Worm (Caenorhabditis elegans) whole organism, dauer: Measurements from ENCODE around the gene cdh-9.

Experiments used
- unc-62 ChIP-seq: sonication (generic microtip); optimal IDR thresholded peaks from 2 replicates; lab custom pipeline; 2017; ENCODE audit warnings: missing biosample characterization, missing genetic modification reagents, missing genetic modification characterization

The cdh-9 gene

DNA sequence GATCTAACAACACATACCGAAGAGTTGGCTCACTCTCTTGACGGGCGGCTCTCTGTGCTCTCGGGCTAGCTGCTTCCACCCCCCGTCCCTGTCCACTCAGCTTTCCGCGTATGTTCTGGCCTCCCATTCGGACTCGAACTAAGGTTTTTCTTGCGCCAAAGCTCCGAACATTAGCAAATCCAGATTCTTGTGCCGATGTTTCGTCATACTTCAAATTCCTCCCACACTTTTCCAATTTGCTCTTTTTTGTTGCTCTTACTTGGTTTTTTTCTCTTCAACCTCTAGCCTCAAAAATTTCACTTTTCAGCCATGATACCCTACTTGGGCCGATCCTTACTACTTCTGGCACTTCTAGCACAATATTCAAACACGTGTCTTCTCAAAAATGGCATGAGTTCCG is at the start of gene cdh-9:
Gene cdh-9, plus strand, starts transcription at position 301 of the 400 bp plus-strand sequence.
- TF ChIP-seq unc-62 (GFP tag; lab: Kevin White, UChicago) = no peak

ce11 chrX:16545641-16546040 is 49.4 kb upstream of the cdh-9 start:
- no peak for TF ChIP-seq unc-62 (GFP tag; lab: Kevin White, UChicago)

ce11 chrX:16546135-16546534 is 48.9 kb upstream of the cdh-9 start:
- TF ChIP-seq unc-62 (GFP tag; lab: Kevin White, UChicago) = no peak

DNA sequence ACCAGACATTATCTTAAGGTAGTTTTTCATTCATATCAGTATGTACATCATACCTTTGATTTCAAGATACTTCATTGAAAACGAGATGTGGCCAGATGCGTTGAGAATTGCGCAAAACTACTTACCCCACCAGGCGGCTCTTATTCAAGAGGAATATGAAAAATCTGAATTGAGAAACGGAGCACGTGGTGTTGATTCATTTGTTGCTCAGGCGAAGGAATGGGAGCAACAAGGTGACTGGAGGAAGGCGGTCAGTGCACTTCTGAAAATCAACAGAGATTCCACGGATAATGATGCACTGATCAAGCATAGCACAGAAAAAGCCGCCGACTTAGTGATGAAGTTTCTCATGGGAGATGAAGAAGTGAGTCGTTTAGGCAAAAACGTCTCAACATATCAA is 46.7 kb upstream of the cdh-9 start:
- TF ChIP-seq unc-62 (GFP tag; lab: Kevin White, UChicago) = no peak

ce11 chrX:16550551-16550950 is 44.5 kb upstream of the cdh-9 start:
- TF ChIP-seq unc-62 (GFP tag; lab: Kevin White, UChicago) = no peak

DNA sequence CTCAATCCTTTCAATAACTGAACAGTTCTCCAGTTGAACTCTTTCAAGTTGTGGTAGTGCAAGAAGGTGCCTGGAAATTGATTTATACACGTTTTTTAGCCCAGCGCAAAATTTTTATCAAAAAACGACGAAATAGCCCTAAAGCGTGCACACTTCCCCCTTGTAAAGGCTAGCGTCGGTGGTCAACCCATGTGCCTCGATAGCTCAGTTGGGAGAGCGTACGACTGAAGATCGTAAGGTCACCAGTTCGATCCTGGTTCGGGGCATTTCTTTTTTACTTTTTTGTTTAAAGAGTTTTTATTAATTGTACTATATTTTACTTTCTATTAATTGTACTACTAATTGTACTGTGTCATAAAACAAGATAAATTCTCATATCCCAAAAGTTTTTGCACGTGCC is 43.7 kb upstream of the cdh-9 start:
- TF ChIP-seq unc-62 (GFP tag; lab: Kevin White, UChicago) = no peak

ce11 chrX:16553845-16554426 is 41.1 kb upstream of the cdh-9 start, which contains the start of gene K08B5.2:
Gene K08B5.2, minus strand, starts transcription at chrX:16553887.
- TF ChIP-seq unc-62 (GFP tag; lab: Kevin White, UChicago) = no peak

ce11 chrX:16555726-16556125 is 39.3 kb upstream of the cdh-9 start:
- TF ChIP-seq unc-62 (GFP tag; lab: Kevin White, UChicago) = no peak

ce11 chrX:16558117-16558516 is 36.9 kb upstream of the cdh-9 start, which contains the start of gene K08B5.1:
Gene K08B5.1, plus strand, starts transcription at chrX:16558434.
- TF ChIP-seq unc-62 (GFP tag; lab: Kevin White, UChicago) = no peak

DNA sequence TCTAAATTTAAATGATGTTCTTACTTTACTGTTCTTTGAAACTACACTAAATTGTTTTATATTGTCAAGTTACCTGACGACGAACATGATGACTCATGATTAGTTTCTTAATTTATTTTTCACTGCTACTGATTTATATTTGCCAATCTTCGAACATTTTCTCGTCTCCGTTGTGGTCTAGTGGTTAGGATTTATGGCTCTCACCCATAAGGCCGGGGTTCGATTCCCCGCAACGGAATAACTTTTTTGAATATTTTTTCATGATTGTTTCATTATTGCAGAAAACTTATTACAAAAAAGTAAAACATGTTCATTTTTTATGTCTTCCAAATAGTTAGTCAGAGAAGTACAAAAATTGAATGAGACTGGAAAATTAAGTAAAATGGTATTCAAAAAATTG is 36.3 kb upstream of the cdh-9 start:
- TF ChIP-seq unc-62 (GFP tag; lab: Kevin White, UChicago) = no peak

DNA sequence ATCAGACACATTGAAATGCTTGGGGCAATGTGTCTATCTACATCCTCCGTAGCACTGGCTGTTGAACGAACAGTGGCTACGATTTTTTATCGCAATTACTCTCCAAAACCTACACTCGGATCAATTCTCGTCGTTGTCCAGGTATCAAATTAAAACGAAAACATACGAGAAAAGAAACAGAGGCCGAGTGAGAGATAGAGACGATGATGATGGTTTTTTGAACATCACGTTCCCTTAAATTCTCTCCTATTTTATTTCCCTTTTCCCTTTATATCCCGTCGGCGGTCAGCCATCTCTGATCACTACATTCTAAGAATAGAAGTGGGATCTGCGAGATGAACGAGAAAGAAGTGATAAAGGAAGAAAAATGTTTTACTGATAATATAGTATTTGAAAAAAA is 35.6 kb upstream of the cdh-9 start:
- no peak for TF ChIP-seq unc-62 (GFP tag; lab: Kevin White, UChicago)

DNA sequence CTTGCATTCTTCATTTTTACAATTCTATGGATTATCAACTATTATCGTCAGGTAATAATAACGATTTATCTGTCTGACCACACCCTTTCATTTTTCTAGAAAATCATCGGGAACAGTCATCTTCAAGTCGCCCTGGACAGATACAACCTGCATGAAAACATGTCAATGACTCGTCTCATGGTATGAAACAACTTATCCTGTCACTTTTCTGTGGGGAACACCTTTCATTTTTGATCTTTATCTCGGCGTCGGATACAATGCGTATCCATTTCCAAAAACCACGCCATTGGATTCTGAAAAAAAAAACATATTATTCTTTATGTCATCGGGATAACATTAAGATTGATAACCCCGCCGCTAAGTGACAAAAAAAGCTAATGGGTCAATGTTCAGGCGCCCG is 34.1 kb upstream of the cdh-9 start:
- TF ChIP-seq unc-62 (GFP tag; lab: Kevin White, UChicago) = no peak

ce11 chrX:16564515-16565285 is 30.3 kb upstream of the cdh-9 start:
- no peak for TF ChIP-seq unc-62 (GFP tag; lab: Kevin White, UChicago)

DNA sequence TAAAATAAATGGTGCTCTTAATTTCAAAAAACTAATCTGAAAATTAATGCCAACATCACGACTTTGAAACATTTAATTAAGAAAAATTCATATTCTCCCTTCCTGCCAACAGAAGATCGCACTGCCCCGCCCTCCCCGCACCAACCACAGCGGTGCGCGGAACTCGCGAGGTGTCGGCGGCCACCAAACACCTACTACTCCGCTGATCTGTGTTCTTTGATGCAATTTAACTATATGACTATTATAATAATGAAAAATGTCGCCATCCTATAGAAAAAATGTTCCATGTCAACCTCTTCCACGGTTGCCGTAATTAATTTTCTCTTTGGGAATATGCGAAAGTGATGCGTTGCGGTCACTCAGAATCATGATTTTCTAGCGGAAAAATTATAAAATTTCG is 29.2 kb upstream of the cdh-9 start:
- TF ChIP-seq unc-62 (GFP tag; lab: Kevin White, UChicago) = no peak

DNA sequence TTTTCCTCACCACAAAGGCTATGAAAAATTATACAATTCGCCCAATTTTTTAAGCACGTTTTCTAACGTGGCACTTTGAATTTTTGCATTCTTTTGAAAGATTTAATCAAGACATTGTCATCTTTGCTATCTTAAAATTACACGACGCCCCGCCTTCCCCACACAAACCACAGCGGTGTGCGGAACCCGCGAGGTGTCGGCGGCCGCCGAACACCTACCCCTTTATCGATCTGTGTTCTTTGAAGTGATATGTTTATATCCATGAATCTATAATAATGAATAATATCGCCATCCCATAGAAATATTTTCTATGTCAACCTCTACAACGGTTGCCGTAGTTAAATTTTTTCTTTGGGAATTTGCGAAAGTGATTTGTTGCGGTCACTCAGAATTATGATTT is 28.7 kb upstream of the cdh-9 start:
- no peak for TF ChIP-seq unc-62 (GFP tag; lab: Kevin White, UChicago)

ce11 chrX:16571877-16572276 is 23.2 kb upstream of the cdh-9 start:
- TF ChIP-seq unc-62 (GFP tag; lab: Kevin White, UChicago) = no peak

- TF ChIP-seq unc-62 (GFP tag; lab: Kevin White, UChicago) = no peak
These were observed 20.7 kb upstream of the cdh-9 start for ce11 chrX:16574303-16574702.
